Worm (Caenorhabditis elegans) whole organism, L4 larva: ENCODE results near the gene Y48C3A.14.

Experiments used
- F49E8.2 ChIP-seq: sonication (generic microtip); optimal IDR thresholded peaks from 2 replicates; lab custom pipeline; 2016; ENCODE audit warnings: missing compliant biosample characterization, mild to moderate bottlenecking, missing genetic modification characterization, borderline replicate concordance
- dmd-9 ChIP-seq: fragments of 200-800 bp; sonication (Bioruptor generic); IDR thresholded peaks from 2 replicates; pipeline ENCODE4 v1.3.6; 2022; ENCODE audit warnings: missing genetic modification reagents, missing genetic modification characterization, missing compliant biosample characterization
- lin-15B ChIP-seq: fragments of 150-350 bp; sonication (generic microtip); optimal IDR thresholded peaks from 3 replicates; lab custom pipeline; 2014; ENCODE audit warnings: missing biosample characterization, missing genetic modification characterization
- lsy-2 ChIP-seq, 2 experiments: fragments of 150-350 bp in 1 of 2; sonication (generic microtip) in 1 of 2; optimal IDR thresholded peaks; 2 replicates each; lab custom pipeline; 2014 to 2017; ENCODE audit warnings: missing biosample characterization in 2 of 2, missing genetic modification characterization in 2 of 2
- nhr-25 ChIP-seq: sonication (generic microtip); optimal IDR thresholded peaks from 2 replicates; lab custom pipeline; 2017; ENCODE audit warnings: missing genetic modification characterization, mild to moderate bottlenecking, missing compliant biosample characterization, antibody characterized with exemption, moderate library complexity, borderline replicate concordance; ENCODE audit not compliant: insufficient read depth
- nhr-48 ChIP-seq: sonication (generic microtip); optimal IDR thresholded peaks from 2 replicates; lab custom pipeline; 2016; ENCODE audit warnings: mild to moderate bottlenecking, missing genetic modification characterization, missing compliant biosample characterization
- nhr-77 ChIP-seq: fragments of 150-350 bp; optimal IDR thresholded peaks from 2 replicates; lab custom pipeline; 2014; ENCODE audit warnings: missing biosample characterization, missing genetic modification characterization
- pha-4 ChIP-seq, 2 experiments: fragments of 150-350 bp in 1 of 2; fragments of 200-800 bp in 1 of 2; sonication (Bioruptor generic) in 1 of 2; IDR thresholded peaks in 1 of 2; optimal IDR thresholded peaks in 1 of 2; 2 replicates each; pipeline versions ENCODE4 v1.3.6 to Lab custom; 2014 to 2022; ENCODE audit warnings: missing genetic modification characterization in 2 of 2, missing genetic modification reagents in 2 of 2, missing biosample characterization in 1 of 2, missing compliant biosample characterization in 1 of 2
- ztf-11 ChIP-seq: fragments of 150-350 bp; optimal IDR thresholded peaks from 2 replicates; lab custom pipeline; 2014; ENCODE audit warnings: missing biosample characterization, missing genetic modification characterization

ce11 chrII:13446597-13446996, 57.0 kb downstream of the Y48C3A.14 start:
- TF ChIP-seq nhr-25 (no peak), dmd-9 (GFP tag; lab: Robert Waterston, UW) (no peak), ztf-11 (tag; lab: Kevin White, UChicago) (no peak), nhr-77 (tag; lab: Kevin White, UChicago) (no peak), pha-4 (GFP tag; IDR thresholded peaks at IDR 0.05; lab: Robert Waterston, UW) (no peak), pha-4 (tag; optimal IDR thresholded peaks at IDR 0.05; lab: Kevin White, UChicago) (no peak), lin-15B (tag; lab: Kevin White, UChicago) (no peak), nhr-48 (tag; lab: Kevin White, UChicago) (no peak), F49E8.2 (tag; lab: Kevin White, UChicago) (no peak), lsy-2 (tag; optimal IDR thresholded peaks at IDR 0.05; lab: Kevin White, UChicago) (no peak)
